Fruit fly (Drosophila melanogaster): ENCODE data around the gene CG31668.

DNA sequence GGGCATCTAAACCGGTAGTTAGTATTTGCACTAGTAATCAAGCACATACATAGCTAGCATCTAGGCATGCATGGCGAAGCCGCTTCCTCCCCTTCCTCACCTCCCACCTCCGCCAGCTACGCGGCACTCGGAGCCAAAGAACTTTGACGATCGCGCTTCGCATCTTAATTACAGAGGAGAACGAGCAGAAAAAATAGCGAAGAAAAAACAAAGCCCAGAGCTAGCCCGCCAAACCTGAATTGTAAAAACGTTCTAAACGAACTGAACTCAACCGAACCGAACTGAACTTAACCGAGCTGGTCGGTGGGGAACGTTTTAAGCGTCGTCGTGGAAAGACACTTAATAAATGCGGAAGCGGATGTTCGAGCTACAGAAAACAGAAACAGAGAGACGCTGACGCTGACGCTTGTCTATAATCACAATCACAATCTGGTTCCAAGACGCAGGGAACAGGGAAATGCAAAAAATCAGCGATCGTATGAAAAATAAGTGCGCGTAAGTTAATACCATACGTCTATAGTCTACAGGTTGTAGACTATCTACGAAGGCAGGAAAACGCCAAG lies 37.0 kb downstream of the CG31668 start:
- TF ChIP-seq Hr78 (GFP tag; optimal IDR thresholded peaks at IDR 0.05) (no peak), Hr83 (GFP tag; optimal IDR thresholded peaks at IDR 0.05; ENCODE audit: poor library complexity, severe bottlenecking) (no peak), N (GFP tag; optimal IDR thresholded peaks at IDR 0.05) (no peak), fru (GFP tag; optimal IDR thresholded peaks at IDR 0.05) (no peak), dsf (GFP tag; optimal IDR thresholded peaks at IDR 0.05; ENCODE audit: borderline replicate concordance) (no peak), h (GFP tag; optimal IDR thresholded peaks at IDR 0.05) (no peak)

Measured in whole organism, wandering third instar larva.